Fruit fly (Drosophila melanogaster): ENCODE results near the gene Dys.
A peak's percentile ranks its signal among the peaks of the same experiment; 100 is the strongest.

Gene Dys

dm6 chr3R:19584818-19585217, 123.9 kb downstream of the Dys start (continued):
- TF ChIP-seq fu2 (GFP tag; optimal IDR thresholded peaks at IDR 0.05) (peak; percentile 24), nau (GFP tag; optimal IDR thresholded peaks at IDR 0.05) (peak; percentile 94), abd-A (tag; optimal IDR thresholded peaks at IDR 0.05) (no peak), crp (GFP tag; optimal IDR thresholded peaks at IDR 0.05) (peak in 1 of 2 experiments; percentile 6), Mad (GFP tag; optimal IDR thresholded peaks at IDR 0.05) (peak; percentile 69), CG8944 (GFP tag; optimal IDR thresholded peaks at IDR 0.05) (peak; percentile 77), CG9817 (tag; optimal IDR thresholded peaks at IDR 0.05) (peak; percentile 49), CG32767 (GFP tag; IDR thresholded peaks at IDR 0.05) (peak; percentile 67), Lim3 (GFP tag; IDR thresholded peaks at IDR 0.05) (peak; percentile 41; the same call in 1 of the 2 replicates), CG16863 (GFP tag; optimal IDR thresholded peaks at IDR 0.05) (peak; percentile 84), vfl (GFP tag; optimal IDR thresholded peaks at IDR 0.05) (no peak), Tbp (GFP tag; optimal IDR thresholded peaks at IDR 0.05) (no peak), gt (GFP tag; IDR thresholded peaks at IDR 0.05) (no peak), Myb (GFP tag; optimal IDR thresholded peaks at IDR 0.05) (peak; percentile 25), bsh (GFP tag; optimal IDR thresholded peaks at IDR 0.05) (peak in 1 of 2 experiments; percentile 89), CG11398 (GFP tag; optimal IDR thresholded peaks at IDR 0.05) (peak; percentile 92), ems (GFP tag; optimal IDR thresholded peaks at IDR 0.05) (peak; percentile 57), Taf1 (GFP tag; IDR thresholded peaks at IDR 0.05) (no peak), caup (GFP tag; optimal IDR thresholded peaks at IDR 0.05; ENCODE audit: severe bottlenecking) (peak; percentile 81), CG6683 (GFP tag; optimal IDR thresholded peaks at IDR 0.05) (peak; percentile 78), CG15696 (tag; optimal IDR thresholded peaks at IDR 0.05) (peak; percentile 96), CG34422 (GFP tag; IDR thresholded peaks at IDR 0.05) (0 out of 3 replicates have a peak, but pooled peaks have one; percentile 39), HLHmδ (GFP tag; optimal IDR thresholded peaks at IDR 0.05) (peak; percentile 98), HLH4C (GFP tag; IDR thresholded peaks at IDR 0.05; ENCODE audit: partially characterized antibody) (no peak), CG12391 (tag; optimal IDR thresholded peaks at IDR 0.05) (peak; percentile 75), Vsx1 (GFP tag; optimal IDR thresholded peaks at IDR 0.05) (peak; percentile 92), chinmo (GFP tag; IDR thresholded peaks at IDR 0.05; ENCODE audit: partially characterized antibody) (no peak), CG12744 (GFP tag; optimal IDR thresholded peaks at IDR 0.05) (peak; percentile 44), pho (GFP tag; optimal IDR thresholded peaks at IDR 0.05) (peak; percentile 47), bigmax (GFP tag; optimal IDR thresholded peaks at IDR 0.05) (peak; percentile 65), CG1529 (GFP tag; optimal IDR thresholded peaks at IDR 0.05) (peak; percentile 91), nmo (GFP tag; optimal IDR thresholded peaks at IDR 0.05) (peak; percentile 53), z (GFP tag; IDR thresholded peaks at IDR 0.05) (peak; percentile 65), fd102C (GFP tag; optimal IDR thresholded peaks at IDR 0.05) (peak; percentile 93), CG14441 (GFP tag; IDR thresholded peaks at IDR 0.05) (peak; percentile 31; the same call in 1 of the 2 replicates), CG2116 (GFP tag; optimal IDR thresholded peaks at IDR 0.05) (peak; percentile 80), Hand (GFP tag; optimal IDR thresholded peaks at IDR 0.05) (peak; percentile 22), tup (GFP tag; optimal IDR thresholded peaks at IDR 0.05) (peak; percentile 66), dpn (GFP tag; optimal IDR thresholded peaks at IDR 0.05) (peak; percentile 66 to 67), lov (optimal IDR thresholded peaks at IDR 0.05) (no peak), lov (GFP tag; IDR thresholded peaks at IDR 0.05) (peak; percentile 77; the same call in 2 of the 3 replicates), bcd (GFP tag; optimal IDR thresholded peaks at IDR 0.05) (peak; percentile 79), HmgD (GFP tag; optimal IDR thresholded peaks at IDR 0.05) (peak; percentile 50), gro (GFP tag; optimal IDR thresholded peaks at IDR 0.05) (no peak), eyg (GFP tag; optimal IDR thresholded peaks at IDR 0.05) (peak; percentile 73), CG15479 (GFP tag; optimal IDR thresholded peaks at IDR 0.05) (no peak), CG2199 (GFP tag; IDR thresholded peaks at IDR 0.05) (peak; percentile 64; the same call in 1 of the 3 replicates), CG3163 (GFP tag; optimal IDR thresholded peaks at IDR 0.05) (peak; percentile 61), CG8359 (GFP tag; optimal IDR thresholded peaks at IDR 0.05; ENCODE audit: borderline replicate concordance) (peak; percentile 91), schlank (tag; optimal IDR thresholded peaks at IDR 0.05) (peak; percentile 44)
